Worm (Caenorhabditis elegans) whole organism, L1 larva: Measurements from ENCODE around the gene acs-1.

Experiments
- Y116A8C.19 ChIP-seq: sonication (generic microtip); optimal IDR thresholded peaks from 2 replicates; lab custom pipeline; 2016; ENCODE audit warnings: missing compliant biosample characterization, missing genetic modification characterization, borderline replicate concordance
- ceh-8 ChIP-seq: fragments of 200-800 bp; sonication (Bioruptor generic); optimal IDR thresholded peaks from 2 replicates; lab custom pipeline; 2018; ENCODE audit warnings: mild to moderate bottlenecking, missing genetic modification characterization, moderate library complexity, missing compliant biosample characterization
- efl-1 ChIP-seq, 4 experiments: fragments of 150-350 bp; optimal IDR thresholded peaks in 3 of 4; peaks in 1 of 4; 1 replicate in 1 of 4; 2 replicates in 3 of 4; lab custom pipeline; 2014; ENCODE audit warnings: missing biosample characterization in 2 of 4, missing genetic modification characterization in 2 of 4, missing genetic modification reagents in 2 of 4
- jun-1 ChIP-seq: fragments of 150-350 bp; optimal IDR thresholded peaks from 2 replicates; lab custom pipeline; 2014; ENCODE audit warnings: missing biosample characterization, missing genetic modification reagents, missing genetic modification characterization
- mdl-1 ChIP-seq, 2 experiments: fragments of 150-350 bp; optimal IDR thresholded peaks; 2 replicates each; lab custom pipeline; 2014 to 2017; ENCODE audit warnings: missing biosample characterization in 2 of 2, missing genetic modification characterization in 2 of 2, inconsistent platforms in 1 of 2
- nhr-28 ChIP-seq: fragments of 150-350 bp; optimal IDR thresholded peaks from 2 replicates; lab custom pipeline; 2014; ENCODE audit warnings: missing biosample characterization, missing genetic modification characterization
- pqm-1 ChIP-seq: sonication (generic microtip); optimal IDR thresholded peaks from 3 replicates; lab custom pipeline; 2017; ENCODE audit warnings: missing biosample characterization, missing genetic modification characterization
- unc-130 ChIP-seq: fragments of 150-350 bp; optimal IDR thresholded peaks from 2 replicates; lab custom pipeline; 2017; ENCODE audit warnings: missing biosample characterization, missing genetic modification characterization, inconsistent platforms
- unc-62 ChIP-seq: fragments of 150-350 bp; optimal IDR thresholded peaks from 2 replicates; lab custom pipeline; 2014; ENCODE audit warnings: missing biosample characterization, missing genetic modification reagents, missing genetic modification characterization

DNA sequence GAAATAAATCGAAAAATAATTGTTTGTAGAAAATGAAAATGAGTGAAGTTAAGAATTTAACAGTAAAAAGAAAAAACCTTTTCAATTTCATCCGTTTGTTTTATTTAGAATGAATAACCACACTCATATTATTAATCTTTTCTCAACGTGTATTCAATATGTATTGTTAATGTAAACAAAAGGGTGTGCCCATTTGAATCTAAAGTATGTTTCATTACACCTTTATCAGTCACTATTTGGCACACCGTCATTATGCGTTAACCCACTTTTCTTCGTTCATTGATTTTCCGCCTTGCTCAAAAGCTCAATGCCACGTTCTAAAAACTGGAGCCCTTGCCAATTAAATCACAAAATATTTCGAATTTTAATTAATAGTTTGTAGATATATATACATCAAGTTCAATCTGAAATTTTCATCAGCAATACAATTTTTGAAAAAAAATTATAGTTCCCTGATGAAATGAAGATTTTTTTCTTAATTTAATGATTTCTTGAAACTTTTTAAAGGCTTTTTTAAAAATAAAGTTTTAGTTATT is 41.1 kb downstream of the acs-1 start, which contains the start of gene K04A8.1:
- no peak for TF ChIP-seq unc-130
- no peak for TF ChIP-seq mdl-1 (tag; optimal IDR thresholded peaks at IDR 0.05; lab: Kevin White, UChicago)
- no peak for TF ChIP-seq jun-1 (tag; lab: Kevin White, UChicago)
- TF ChIP-seq nhr-28 (tag; lab: Kevin White, UChicago) = no peak
- no peak for TF ChIP-seq Y116A8C.19 (tag; lab: Kevin White, UChicago)
- no peak for TF ChIP-seq unc-62 (GFP tag; lab: Kevin White, UChicago)
- TF ChIP-seq efl-1 (optimal IDR thresholded peaks at IDR 0.05; lab: Kevin White, UChicago) = no peak
- no peak for TF ChIP-seq efl-1 (GFP tag; optimal IDR thresholded peaks at IDR 0.05 in 1 of 2; lab: Kevin White, UChicago)
- no peak for TF ChIP-seq pqm-1 (tag; lab: Kevin White, UChicago)
- TF ChIP-seq ceh-8 (GFP tag; lab: Kevin White, UChicago) = no peak
